Worm (Caenorhabditis elegans): ENCODE results near the gene T16A1.10.

T16A1.10 gene

ce11 chrII:2099139-2099976 is 7.5 kb upstream of the T16A1.10 start, which contains the start of gene math-42:
Gene math-42 (plus strand): TSS chrII:2099926.
- peak; percentile 27 for TF ChIP-seq nhr-80 (tag; optimal IDR thresholded peaks at IDR 0.05)
- TF ChIP-seq ceh-91 (GFP tag; IDR thresholded peaks at IDR 0.05): no peak

DNA sequence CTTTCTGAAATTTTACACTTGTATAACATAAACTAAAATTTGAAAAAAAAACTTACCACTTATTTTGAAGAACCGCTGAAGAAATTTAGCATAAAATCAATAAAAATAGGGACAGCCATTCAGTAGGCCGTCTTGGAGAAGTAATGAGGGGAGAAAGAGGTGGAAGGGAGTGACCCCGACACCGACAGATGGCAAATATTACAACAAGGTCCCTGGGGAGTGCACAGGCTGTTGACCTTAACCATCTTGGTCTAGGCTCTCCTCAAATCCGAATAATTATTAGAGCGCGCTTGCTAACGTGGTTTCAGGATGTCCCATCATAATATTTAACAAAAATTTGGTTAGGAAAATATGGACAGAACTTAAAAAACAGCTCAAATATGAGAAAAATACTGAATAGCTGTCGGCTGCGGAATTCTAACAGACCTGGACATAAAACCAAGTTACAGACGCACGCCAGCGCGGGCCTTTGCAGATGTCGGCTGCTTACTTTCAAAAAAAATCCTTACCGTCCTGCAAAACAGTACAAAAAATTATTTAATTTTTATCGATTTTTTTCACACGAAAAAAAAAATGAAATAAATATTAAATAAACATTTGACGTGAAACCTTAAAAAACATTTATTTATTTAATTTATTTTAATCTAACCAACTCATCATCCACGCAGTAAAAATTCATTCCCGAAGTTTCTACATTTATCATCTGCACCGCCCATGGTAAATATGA is 3.2 kb upstream of the T16A1.10 start, which contains the start of gene T16A1.2:
Gene T16A1.2, plus strand, starts transcription at position 677 of the 727 bp plus-strand sequence.
- TF ChIP-seq mxl-1 (tag; optimal IDR thresholded peaks at IDR 0.05) (no peak), Y95B8A.8 (GFP tag; IDR thresholded peaks at IDR 0.05) (no peak), lsy-27 (tag; optimal IDR thresholded peaks at IDR 0.05; ENCODE audit: borderline replicate concordance, insufficient read depth) (no peak), F39B2.1 (GFP tag; IDR thresholded peaks at IDR 0.05) (no peak), F22D6.2 (tag; optimal IDR thresholded peaks at IDR 0.05) (no peak), pha-4 (tag; optimal IDR thresholded peaks at IDR 0.05) (no peak), dox-1 (GFP tag; IDR thresholded peaks at IDR 0.05) (no peak), nhr-179 (tag; optimal IDR thresholded peaks at IDR 0.05) (no peak), chd-7 (tag; optimal IDR thresholded peaks at IDR 0.05) (no peak), B0336.3 (GFP tag; IDR thresholded peaks at IDR 0.05) (no peak), snpc-4 (GFP tag; optimal IDR thresholded peaks at IDR 0.05) (no peak), snpc-4 (tag; optimal IDR thresholded peaks at IDR 0.05) (no peak), lin-54 (GFP tag; optimal IDR thresholded peaks at IDR 0.05) (no peak), sea-2 (GFP tag; IDR thresholded peaks at IDR 0.05) (no peak), F49E8.2 (tag; optimal IDR thresholded peaks at IDR 0.05; ENCODE audit: insufficient read depth) (no peak), ztf-26 (tag; optimal IDR thresholded peaks at IDR 0.05) (no peak), hlh-12 (tag; optimal IDR thresholded peaks at IDR 0.05) (no peak)

DNA sequence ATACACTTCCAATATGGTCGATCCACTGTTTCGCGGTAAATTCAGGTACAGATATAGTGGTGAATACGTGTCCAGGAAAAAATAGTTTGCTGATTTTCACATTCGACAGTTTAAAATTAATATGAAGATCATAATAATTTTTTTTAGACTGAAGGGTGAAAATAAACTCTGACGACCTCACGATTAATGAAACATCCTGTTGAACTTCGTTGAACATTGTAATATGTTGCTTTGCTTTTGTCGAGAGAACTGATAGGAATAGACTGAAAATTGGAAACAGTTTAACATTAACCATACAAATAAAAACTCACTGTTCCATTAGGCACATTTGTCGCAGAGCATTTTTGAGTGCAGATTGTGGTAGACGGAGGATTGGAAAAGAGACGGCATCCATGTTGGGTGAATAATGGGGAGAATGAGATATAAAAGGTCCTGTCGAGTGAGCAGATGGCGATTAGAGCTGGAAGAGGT is 1.6 kb upstream of the T16A1.10 start, which contains the start of gene fbxb-37:
Gene fbxb-37, minus strand, starts transcription at position 421 of the 471 bp plus-strand sequence.
- TF ChIP-seq nhr-90 (tag; optimal IDR thresholded peaks at IDR 0.05): no peak
- no peak for TF ChIP-seq ets-4 (GFP tag; optimal IDR thresholded peaks at IDR 0.05)
- TF ChIP-seq snpc-1.3 (tag; optimal IDR thresholded peaks at IDR 0.05; ENCODE audit: insufficient read depth): no peak
- no peak for TF ChIP-seq hsf-1 (GFP tag; IDR thresholded peaks at IDR 0.05)
- no peak for TF ChIP-seq mel-28 (tag; optimal IDR thresholded peaks at IDR 0.05; ENCODE audit: borderline replicate concordance)

DNA sequence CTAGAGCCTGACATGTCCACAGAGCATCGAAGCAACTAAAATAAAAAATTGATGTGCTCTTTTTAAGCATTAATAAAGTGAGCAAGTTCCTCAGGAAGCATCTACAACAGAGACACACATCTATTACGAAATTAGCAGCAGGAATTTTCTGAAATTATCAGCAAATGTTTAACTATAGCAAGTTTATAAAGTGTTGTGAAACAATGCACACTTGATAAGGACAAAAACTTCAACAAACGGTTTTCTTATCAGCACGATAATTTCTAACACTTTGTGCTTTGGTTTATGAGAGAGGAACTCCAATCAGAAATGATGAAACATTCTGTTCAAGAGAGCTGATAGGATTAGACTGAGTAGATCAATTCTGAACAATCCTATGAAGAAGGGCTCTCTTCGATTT is 1.3 kb downstream of the T16A1.10 start, which contains the start of gene trpl-5:
Gene trpl-5, minus strand, starts transcription at position 32 of the 400 bp plus-strand sequence.
- TF ChIP-seq nhr-80 (tag; optimal IDR thresholded peaks at IDR 0.05) (peak; percentile 76), ztf-18 (tag; optimal IDR thresholded peaks at IDR 0.05) (no peak), pha-4 (tag; optimal IDR thresholded peaks at IDR 0.05) (peak; percentile 15), cebp-1 (GFP tag; IDR thresholded peaks at IDR 0.05) (peak; percentile 56; the same call in 1 of the 2 replicates), cebp-1 (tag; optimal IDR thresholded peaks at IDR 0.05) (no peak)

ce11 chrII:2087206-2087605 is 4.7 kb downstream of the T16A1.10 start:
- peak; percentile 14 for TF ChIP-seq snpc-1.1 (tag; optimal IDR thresholded peaks at IDR 0.05; ENCODE audit: insufficient read depth)
- peak; percentile 66 for TF ChIP-seq zfh-2 (GFP tag; conservative IDR thresholded peaks at IDR 0.05)
- 0 out of 2 replicates have a peak, but pooled peaks have one; percentile 65 for TF ChIP-seq F37B4.10 (GFP tag; IDR thresholded peaks at IDR 0.05)
- no peak for TF ChIP-seq F10E7.11 (tag; optimal IDR thresholded peaks at IDR 0.05)
- TF ChIP-seq Y95B8A.8 (GFP tag; IDR thresholded peaks at IDR 0.05): no peak
- TF ChIP-seq nfyb-1 (GFP tag; IDR thresholded peaks at IDR 0.05): no peak
- TF ChIP-seq dox-1 (GFP tag; IDR thresholded peaks at IDR 0.05): no peak
- TF ChIP-seq rec-8 (tag; optimal IDR thresholded peaks at IDR 0.05): no peak
